Fruit fly (Drosophila melanogaster) whole organism, pupa: Measurements from ENCODE around the gene NK7.1.
A peak's percentile ranks its signal among the peaks of the same experiment; 100 is the strongest.

ENCODE experiments used
- CG15710 ChIP-seq: fragments of 200-800 bp; sonication (Bioruptor generic); optimal IDR thresholded peaks from 2 replicates; lab custom pipeline; 2018; ENCODE audit warnings: missing biosample characterization, mild to moderate bottlenecking, missing genetic modification characterization, moderate library complexity
- CG17806 ChIP-seq: fragments of 200-800 bp; sonication (Bioruptor generic); optimal IDR thresholded peaks from 2 replicates; lab custom pipeline; 2018; ENCODE audit warnings: missing biosample characterization, mild to moderate bottlenecking, missing genetic modification characterization, moderate library complexity
- CG32121 ChIP-seq: fragments of 200-800 bp; sonication (Bioruptor generic); IDR thresholded peaks from 2 replicates; pipeline ENCODE4 v1.3.6; 2022; ENCODE audit warnings: missing biosample characterization, missing genetic modification characterization
- CG34367 ChIP-seq: fragments of 200-800 bp; sonication (Bioruptor generic); optimal IDR thresholded peaks from 2 replicates; lab custom pipeline; 2018; ENCODE audit warnings: missing biosample characterization, mild to moderate bottlenecking, missing genetic modification characterization
- CG4496 ChIP-seq: fragments of 200-800 bp; sonication (Bioruptor generic); IDR thresholded peaks from 3 replicates; pipeline ENCODE4 v1.3.6; 2022; ENCODE audit warnings: missing biosample characterization, missing genetic modification characterization
- CG9948 ChIP-seq: fragments of 200-800 bp; sonication (Bioruptor generic); optimal IDR thresholded peaks from 2 replicates; lab custom pipeline; 2018; ENCODE audit warnings: missing biosample characterization, mild to moderate bottlenecking, missing genetic modification characterization, moderate library complexity
- Ets98B ChIP-seq: fragments of 200-800 bp; sonication (Bioruptor generic); IDR thresholded peaks from 2 replicates; pipeline ENCODE4 v1.3.6; 2022; ENCODE audit warnings: missing biosample characterization, missing genetic modification characterization
- Pif1B ChIP-seq: fragments of 200-800 bp; sonication (Bioruptor generic); optimal IDR thresholded peaks from 3 replicates; lab custom pipeline; 2016; ENCODE audit warnings: missing biosample characterization, missing genetic modification characterization
- Snoo ChIP-seq: fragments of 200-800 bp; sonication (Bioruptor generic); optimal IDR thresholded peaks from 3 replicates; lab custom pipeline; 2017; ENCODE audit warnings: missing biosample characterization, mild to moderate bottlenecking, missing genetic modification characterization, inconsistent platforms
- fd96Ca ChIP-seq: fragments of 200-800 bp; sonication (Bioruptor generic); IDR thresholded peaks from 3 replicates; pipeline ENCODE4 v1.3.6; 2022; ENCODE audit warnings: missing biosample characterization, missing genetic modification characterization

DNA sequence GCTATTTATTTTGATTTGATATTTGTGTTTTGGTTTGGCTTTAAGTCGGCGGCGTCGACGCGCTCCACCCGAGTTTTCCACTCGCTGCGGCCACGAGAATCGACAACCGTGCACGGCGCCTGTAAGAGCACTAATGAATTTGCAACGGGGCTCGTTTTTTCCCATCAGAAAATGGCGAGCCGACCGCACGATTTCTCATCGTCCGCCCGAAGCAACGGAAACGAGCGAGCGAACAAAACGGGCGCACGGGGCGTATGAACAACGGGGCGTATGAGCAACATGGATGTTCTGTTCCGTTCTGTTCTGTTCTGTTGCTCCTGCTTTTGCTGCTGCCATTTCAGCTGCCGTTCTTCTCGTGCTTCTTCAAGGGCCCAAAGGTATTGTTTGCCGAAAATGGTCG, 32.6 kb upstream of the NK7.1 start:
- no peak for TF ChIP-seq CG15710 (tag; lab: Kevin White, UChicago)
- TF ChIP-seq Pif1B (GFP tag; lab: Kevin White, UChicago), result no peak
- TF ChIP-seq CG34367 (tag; lab: Kevin White, UChicago), result no peak
- TF ChIP-seq Snoo (tag; lab: Kevin White, UChicago), result no peak
- no peak for TF ChIP-seq CG17806 (tag; lab: Kevin White, UChicago)
- TF ChIP-seq CG32121 (GFP tag; lab: Robert Waterston, UW), result no peak
- TF ChIP-seq Ets98B (GFP tag; lab: Robert Waterston, UW), result peak; percentile 31; the same call in 1 of the 2 replicates
- TF ChIP-seq CG9948 (tag; lab: Kevin White, UChicago), result no peak
- peak; percentile 85 for TF ChIP-seq CG4496 (GFP tag; lab: Robert Waterston, UW)
- no peak for TF ChIP-seq fd96Ca (GFP tag; lab: Robert Waterston, UW)
